Fruit fly (Drosophila melanogaster): ENCODE results near the gene CG7857.

dm6 chr3L:15519920-15520319 lies 15.2 kb upstream of the CG7857 start:
- TF ChIP-seq CG32121 (GFP tag; IDR thresholded peaks at IDR 0.05) (no peak), Ets98B (GFP tag; IDR thresholded peaks at IDR 0.05) (no peak), Snoo (tag; optimal IDR thresholded peaks at IDR 0.05) (no peak), CG10348 (GFP tag; IDR thresholded peaks at IDR 0.05) (no peak), EcR (GFP tag; optimal IDR thresholded peaks at IDR 0.05) (no peak), Pif1B (GFP tag; optimal IDR thresholded peaks at IDR 0.05) (no peak), CG15710 (tag; optimal IDR thresholded peaks at IDR 0.05) (no peak), CG13204 (GFP tag; optimal IDR thresholded peaks at IDR 0.05) (no peak), CG17806 (tag; optimal IDR thresholded peaks at IDR 0.05) (no peak), Pif1A (GFP tag; optimal IDR thresholded peaks at IDR 0.05) (no peak), CG8159 (tag; optimal IDR thresholded peaks at IDR 0.05) (no peak), CG14655 (GFP tag; optimal IDR thresholded peaks at IDR 0.05) (no peak)
